Fruit fly (Drosophila melanogaster): Measurements from ENCODE around the gene Cht6.

DNA sequence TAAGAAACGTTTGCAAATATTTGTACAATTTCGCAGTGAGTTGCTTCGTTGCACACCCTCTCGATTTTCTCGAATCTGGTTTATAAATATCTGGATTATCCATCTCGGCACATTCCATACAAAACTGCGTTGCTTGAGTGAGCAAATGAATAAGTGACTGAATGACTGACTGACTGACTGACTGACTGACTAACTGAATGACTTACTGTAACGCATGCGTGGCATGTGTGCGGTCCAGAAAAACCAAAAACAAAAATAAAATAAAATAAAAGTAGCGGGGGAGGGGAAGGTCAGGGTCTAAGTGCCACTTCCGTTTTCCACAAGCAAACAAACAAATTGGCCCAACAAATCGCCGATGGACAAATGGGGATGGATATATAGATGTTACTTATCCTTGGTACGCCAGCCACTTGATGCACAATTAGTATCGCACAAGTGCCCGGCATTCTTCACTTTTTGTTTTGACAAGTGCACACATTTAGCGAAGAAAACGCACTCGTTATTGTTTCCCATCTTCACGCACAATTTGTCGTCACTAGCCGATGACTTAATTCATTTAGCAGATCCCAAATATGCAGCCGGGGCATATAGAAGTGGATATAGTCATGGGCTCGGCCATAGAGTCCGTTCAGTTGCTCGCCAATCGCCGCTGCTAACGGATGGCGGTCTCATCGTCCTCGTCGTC, 7.9 kb upstream of the Cht6 start, which contains the start of gene CG33557:
- TF ChIP-seq Myc (optimal IDR thresholded peaks at IDR 0.05) (no peak), h (optimal IDR thresholded peaks at IDR 0.05) (no peak), insv (optimal IDR thresholded peaks at IDR 0.05) (no peak), psq (optimal IDR thresholded peaks at IDR 0.05) (no peak), Sin3A (optimal IDR thresholded peaks at IDR 0.05) (no peak)

Measured in Kc167 (cell line).